Worm (Caenorhabditis elegans): ENCODE data around the gene C53A5.16.

DNA sequence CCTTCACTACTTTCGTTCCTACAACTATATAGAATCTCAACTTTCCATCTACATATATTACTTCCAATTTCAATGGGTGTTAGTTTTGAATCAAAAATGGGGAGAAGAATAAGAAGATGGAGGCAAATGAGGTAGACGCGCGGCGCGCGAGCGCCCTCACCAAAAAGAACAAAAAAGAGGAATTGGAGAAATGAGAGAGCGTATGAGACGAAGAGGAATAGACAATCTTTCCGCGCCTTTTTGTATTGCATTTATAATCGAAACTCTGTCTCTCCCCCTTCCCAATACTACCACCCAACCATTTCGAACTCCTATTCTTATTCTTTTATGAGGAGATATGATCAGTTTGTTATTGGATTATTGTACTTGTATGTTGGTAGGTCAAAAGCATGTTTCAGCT, 21.9 kb downstream of the C53A5.16 start:
- TF ChIP-seq snpc-4 (tag; optimal IDR thresholded peaks at IDR 0.05) (no peak), egl-27 (tag; optimal IDR thresholded peaks at IDR 0.05) (no peak), pha-4 (tag; optimal IDR thresholded peaks at IDR 0.05) (no peak), lin-39 (tag; optimal IDR thresholded peaks at IDR 0.05) (no peak), ama-1 (optimal IDR thresholded peaks at IDR 0.05) (no peak), nfya-1 (tag; optimal IDR thresholded peaks at IDR 0.05; ENCODE audit: insufficient read depth) (no peak), nhr-23 (tag; optimal IDR thresholded peaks at IDR 0.05) (no peak)

Measured in whole organism, L3 larva.